Fruit fly (Drosophila melanogaster) whole organism, adult: ENCODE measurements around the gene CG14854.

ENCODE experiments used
- CG14711 ChIP-seq: fragments of 200-800 bp; sonication (Bioruptor generic); optimal IDR thresholded peaks from 2 replicates; lab custom pipeline; 2018; ENCODE audit warnings: missing biosample characterization, mild to moderate bottlenecking, missing genetic modification characterization, moderate library complexity
- CG33017 ChIP-seq: fragments of 200-800 bp; sonication (Bioruptor generic); optimal IDR thresholded peaks from 2 replicates; lab custom pipeline; 2018; ENCODE audit warnings: missing biosample characterization, mild to moderate bottlenecking, missing genetic modification characterization, moderate library complexity
- Clk ChIP-seq: fragments of 200-800 bp; sonication (Bioruptor generic); optimal IDR thresholded peaks from 2 replicates; lab custom pipeline; 2017; ENCODE audit warnings: missing biosample characterization, missing genetic modification characterization
- cic ChIP-seq: fragments of 200-800 bp; sonication (Bioruptor generic); optimal IDR thresholded peaks from 2 replicates; lab custom pipeline; 2017; ENCODE audit warnings: missing biosample characterization, mild to moderate bottlenecking, missing genetic modification characterization, moderate library complexity
- toe ChIP-seq: fragments of 200-800 bp; sonication (Bioruptor generic); optimal IDR thresholded peaks from 2 replicates; lab custom pipeline; 2016; ENCODE audit warnings: missing biosample characterization, missing genetic modification characterization

- TF ChIP-seq CG33017 (tag; lab: Kevin White, UChicago): no peak
- no peak for TF ChIP-seq cic
- no peak for TF ChIP-seq CG14711 (tag; lab: Kevin White, UChicago)
- no peak for TF ChIP-seq toe (GFP tag; lab: Kevin White, UChicago)
- TF ChIP-seq Clk: no peak
Observed at dm6 chr3R:14576692-14577646, 17.1 kb upstream of the CG14854 start, which contains the start of gene stumps.
